Fruit fly (Drosophila melanogaster) whole organism, wandering third instar larva: ENCODE results near the gene Mst36Fa.

Experiments
- Jra ChIP-seq: sonication (Bioruptor generic); optimal IDR thresholded peaks from 2 replicates; lab custom pipeline; 2016; ENCODE audit warnings: missing biosample characterization, missing genetic modification characterization
- Mio ChIP-seq: sonication (Bioruptor generic); optimal IDR thresholded peaks from 2 replicates; lab custom pipeline; 2016; ENCODE audit warnings: missing biosample characterization, missing genetic modification characterization
- Myc ChIP-seq: fragments of >200 bp; optimal IDR thresholded peaks from 2 replicates; lab custom pipeline; 2017
- dl ChIP-seq, 2 experiments: fragments of 175-275, 200-275 bp in 1 of 2; fragments of 200-275 bp in 1 of 2; sonication (Bioruptor generic); optimal IDR thresholded peaks; lab custom pipeline; 2018; ENCODE audit warnings: mild to moderate bottlenecking in 2 of 2, missing biosample characterization in 2 of 2, missing genetic modification characterization in 2 of 2, moderate library complexity in 2 of 2; ENCODE audit not compliant: partially characterized antibody in 2 of 2, insufficient read depth in 1 of 2
- h ChIP-seq: fragments of 200-800 bp; sonication (Bioruptor generic); optimal IDR thresholded peaks from 3 replicates; lab custom pipeline; 2016; ENCODE audit warnings: missing biosample characterization, mild to moderate bottlenecking, missing genetic modification characterization
- pan ChIP-seq: fragments of >200 bp; optimal IDR thresholded peaks from 2 replicates; lab custom pipeline; 2017
- psq ChIP-seq: fragments of 200-800 bp; sonication (Bioruptor generic); optimal IDR thresholded peaks from 3 replicates; lab custom pipeline; 2017; ENCODE audit warnings: missing biosample characterization, mild to moderate bottlenecking, missing genetic modification characterization, moderate library complexity

DNA sequence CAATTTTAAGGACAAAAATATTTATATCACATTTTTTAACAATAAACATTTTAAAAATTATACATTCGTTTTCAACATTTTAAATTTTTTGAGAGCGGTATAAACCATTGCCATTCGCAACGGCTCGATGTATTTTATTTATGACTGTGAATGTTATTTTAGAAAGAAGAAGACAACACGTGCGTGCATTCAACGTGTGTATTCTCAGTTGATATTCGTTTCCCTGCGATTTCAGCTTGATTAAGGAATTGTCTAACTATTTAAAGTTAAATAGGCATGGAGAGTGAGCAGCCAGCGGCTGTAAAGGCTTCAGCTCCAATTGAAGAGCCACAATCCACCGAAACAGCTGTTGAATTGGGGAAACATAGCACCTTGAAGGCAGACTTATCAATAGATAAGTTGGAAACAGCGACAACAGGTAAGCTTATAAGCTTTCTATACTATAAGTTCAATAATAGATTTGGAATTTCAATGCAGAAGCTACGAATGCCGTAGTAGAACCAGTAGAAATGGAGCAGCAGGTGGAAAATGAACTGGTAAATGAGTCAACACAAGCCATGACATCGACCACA, 21.8 kb upstream of the Mst36Fa start, which contains the start of gene CG10341:
- TF ChIP-seq h (GFP tag; lab: Kevin White, UChicago): peak; percentile 3
- TF ChIP-seq Mio (GFP tag; lab: Kevin White, UChicago): no peak
- TF ChIP-seq dl (GFP tag; optimal IDR thresholded peaks at IDR 0.05; lab: Kevin White, UChicago; ENCODE audit: insufficient read depth in 1 of 2, partially characterized antibody in 2 of 2): no peak
- no peak for TF ChIP-seq Jra (GFP tag; lab: Kevin White, UChicago)
- peak; percentile 36 for TF ChIP-seq Myc (lab: Kevin White, UChicago)
- no peak for TF ChIP-seq pan (lab: Kevin White, UChicago)
- TF ChIP-seq psq (GFP tag; lab: Kevin White, UChicago): no peak
